Worm (Caenorhabditis elegans) whole organism, L1 larva: ENCODE data around the gene nhr-133.

Source experiments
- aly-2 ChIP-seq: fragments of 150-350 bp; optimal IDR thresholded peaks from 2 replicates; lab custom pipeline; 2014; ENCODE audit warnings: missing biosample characterization, missing genetic modification characterization
- dpl-1 ChIP-seq, 3 experiments: fragments of 150-350 bp in 2 of 3; sonication (generic microtip) in 1 of 3; optimal IDR thresholded peaks; 2 replicates each; lab custom pipeline; 2014 to 2017; ENCODE audit warnings: missing biosample characterization in 3 of 3, missing genetic modification characterization in 3 of 3, missing genetic modification reagents in 3 of 3
- dsc-1 ChIP-seq: sonication (generic microtip); optimal IDR thresholded peaks from 2 replicates; lab custom pipeline; 2016; ENCODE audit warnings: mild to moderate bottlenecking, missing genetic modification characterization, missing compliant biosample characterization
- lin-15B ChIP-seq: fragments of 150-350 bp; sonication (generic microtip); optimal IDR thresholded peaks from 3 replicates; lab custom pipeline; 2014; ENCODE audit warnings: missing biosample characterization, missing genetic modification characterization
- mdl-1 ChIP-seq, 2 experiments: fragments of 150-350 bp; optimal IDR thresholded peaks; 2 replicates each; lab custom pipeline; 2014 to 2017; ENCODE audit warnings: missing biosample characterization in 2 of 2, missing genetic modification characterization in 2 of 2, inconsistent platforms in 1 of 2
- xbp-1 ChIP-seq: sonication (generic microtip); optimal IDR thresholded peaks from 2 replicates; lab custom pipeline; 2016; ENCODE audit warnings: missing genetic modification characterization, missing compliant biosample characterization

ce11 chrV:2235848-2236247, 23.9 kb upstream of the nhr-133 start, which contains the start of gene cyp-33C4:
- no peak for TF ChIP-seq mdl-1 (tag; optimal IDR thresholded peaks at IDR 0.05; lab: Kevin White, UChicago)
- no peak for TF ChIP-seq dsc-1 (tag; lab: Kevin White, UChicago)
- TF ChIP-seq aly-2 (tag; lab: Kevin White, UChicago): no peak
- TF ChIP-seq dpl-1 (GFP tag; optimal IDR thresholded peaks at IDR 0.05; lab: Kevin White, UChicago): peak in 1 of 3 experiments; percentile 26
- no peak for TF ChIP-seq xbp-1 (tag; lab: Kevin White, UChicago)
- no peak for TF ChIP-seq lin-15B (tag; lab: Kevin White, UChicago)
